Worm (Caenorhabditis elegans): ENCODE results near the gene F16B12.1.

F16B12.1 gene

DNA sequence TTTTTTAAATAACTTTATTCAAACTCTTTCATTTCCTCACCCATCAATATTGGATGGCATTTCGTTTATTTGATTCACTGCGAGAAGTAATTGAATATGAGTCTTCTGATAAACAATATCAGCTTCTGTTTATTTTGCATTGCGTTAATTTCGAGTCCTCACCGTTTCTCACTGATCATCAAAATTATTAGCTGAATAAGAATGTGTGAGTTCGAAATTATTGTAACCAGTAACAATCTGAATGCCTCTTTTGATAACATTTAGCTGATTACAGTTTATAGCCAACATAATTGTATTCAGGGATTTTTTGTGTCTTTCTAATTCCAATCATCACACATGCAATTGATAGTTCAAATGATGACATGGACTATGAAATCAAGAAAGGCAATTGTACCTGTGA lies at the start of gene F16B12.1:
F16B12.1 (plus strand) TSS at position 301 of the 400 bp plus-strand sequence.
- TF ChIP-seq dao-5 (tag; optimal IDR thresholded peaks at IDR 0.05): no peak
- no peak for TF ChIP-seq him-1 (tag; optimal IDR thresholded peaks at IDR 0.05)
- no peak for TF ChIP-seq W03F9.2 (tag; optimal IDR thresholded peaks at IDR 0.05)

DNA sequence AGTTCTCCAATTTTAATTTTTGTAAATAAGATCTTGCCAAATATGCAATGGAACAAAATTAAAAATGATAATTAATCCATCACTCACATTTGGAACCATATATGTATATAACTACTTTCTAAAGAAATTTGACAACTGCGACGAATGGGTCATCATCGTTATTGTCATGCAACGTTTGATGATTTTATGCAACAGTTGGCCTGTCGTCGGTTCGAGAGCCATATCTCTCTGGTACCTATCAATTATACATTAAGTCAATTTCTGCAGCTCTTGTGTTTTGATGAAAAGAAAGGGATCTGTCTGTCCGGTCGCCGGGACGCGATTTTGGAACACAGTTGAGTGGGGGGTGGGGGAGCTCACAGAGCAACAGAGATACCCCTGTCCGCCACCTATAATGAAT lies 46.0 kb upstream of the F16B12.1 start:
- TF ChIP-seq dao-5 (tag; optimal IDR thresholded peaks at IDR 0.05) (no peak), him-1 (tag; optimal IDR thresholded peaks at IDR 0.05) (no peak), W03F9.2 (tag; optimal IDR thresholded peaks at IDR 0.05) (no peak)

DNA sequence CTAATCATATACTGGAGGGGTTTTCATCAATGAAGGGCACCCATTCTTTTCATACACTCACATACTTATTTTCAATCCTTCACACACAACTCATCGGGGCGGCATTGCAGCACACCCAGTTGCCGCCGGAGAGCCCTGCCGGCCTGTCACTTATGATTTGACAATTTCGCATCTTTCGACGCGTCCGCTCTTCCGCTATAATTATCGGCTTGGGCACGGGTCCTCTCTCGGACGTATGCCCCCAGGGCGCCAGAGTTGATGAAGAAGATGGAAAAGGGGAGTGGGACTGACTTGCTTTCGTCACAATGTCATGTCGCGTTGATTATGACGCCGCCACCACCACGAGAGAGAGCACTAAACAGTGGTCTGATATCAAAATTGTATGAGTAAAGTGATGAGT lies 40.9 kb upstream of the F16B12.1 start:
- TF ChIP-seq him-1 (tag; optimal IDR thresholded peaks at IDR 0.05) (no peak), dao-5 (tag; optimal IDR thresholded peaks at IDR 0.05) (no peak), W03F9.2 (tag; optimal IDR thresholded peaks at IDR 0.05) (no peak)

DNA sequence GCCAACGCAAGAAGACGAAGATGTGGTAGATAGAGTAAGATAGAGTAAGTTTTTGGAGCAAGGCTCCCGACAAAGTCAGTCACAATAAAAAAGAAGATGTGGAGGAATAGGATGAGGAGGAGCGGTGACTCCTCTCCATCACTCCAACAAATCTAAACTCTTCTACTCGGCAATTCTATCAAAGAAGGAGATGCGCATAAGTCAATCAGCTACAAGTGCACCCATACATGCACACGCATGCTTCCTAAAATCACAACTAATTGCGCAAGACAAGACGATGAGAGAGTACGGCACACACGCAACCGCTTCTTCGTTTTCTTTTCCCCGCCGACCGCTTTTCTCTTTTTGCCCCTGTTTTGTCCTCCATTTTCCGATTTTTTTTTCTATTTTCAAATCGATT lies 37.7 kb upstream of the F16B12.1 start:
- TF ChIP-seq dao-5 (tag; optimal IDR thresholded peaks at IDR 0.05): no peak
- TF ChIP-seq him-1 (tag; optimal IDR thresholded peaks at IDR 0.05): no peak
- no peak for TF ChIP-seq W03F9.2 (tag; optimal IDR thresholded peaks at IDR 0.05)

DNA sequence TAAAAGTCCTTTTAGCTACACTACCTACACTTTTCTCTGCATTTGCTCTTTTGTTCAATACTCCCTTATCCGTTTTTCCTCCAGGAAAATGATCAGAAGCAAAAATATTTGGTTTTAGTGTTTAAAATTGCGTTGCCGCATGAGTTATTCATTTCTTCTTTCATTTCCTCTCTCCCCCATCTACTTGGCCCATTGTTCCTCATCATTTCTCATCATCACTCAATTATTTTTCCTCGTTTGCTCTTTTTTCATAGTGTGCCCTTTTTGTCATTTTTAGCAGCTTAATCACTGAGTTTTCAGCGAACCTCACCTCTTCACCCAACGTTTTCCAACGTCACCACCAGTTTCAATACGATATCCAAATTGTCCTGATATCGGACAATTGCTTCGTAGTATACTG lies 36.1 kb upstream of the F16B12.1 start, which contains the start of gene dyc-1:
dyc-1 (plus strand) TSS at position 301 of the 400 bp plus-strand sequence.
- TF ChIP-seq W03F9.2 (tag; optimal IDR thresholded peaks at IDR 0.05) (no peak), him-1 (tag; optimal IDR thresholded peaks at IDR 0.05) (no peak), dao-5 (tag; optimal IDR thresholded peaks at IDR 0.05) (no peak)

DNA sequence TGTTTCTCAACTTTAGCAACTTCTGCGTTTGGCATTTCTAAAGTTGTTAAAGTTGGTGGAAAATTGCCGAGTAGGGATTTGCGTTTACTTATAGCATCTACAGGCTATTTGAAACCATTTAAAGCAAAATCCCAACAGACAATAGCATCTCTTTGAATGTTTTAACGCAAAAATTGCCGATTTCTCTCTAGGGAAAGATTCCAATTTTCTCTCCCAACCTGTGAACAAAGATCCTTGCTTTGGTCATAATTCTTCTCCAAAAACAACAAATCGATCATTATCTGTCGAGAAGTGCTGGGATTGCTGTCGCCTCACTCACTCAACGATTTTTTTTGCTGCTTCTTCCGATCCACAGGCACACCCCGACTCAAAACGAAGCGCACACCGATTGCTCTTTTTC lies 31.6 kb upstream of the F16B12.1 start:
- TF ChIP-seq him-1 (tag; optimal IDR thresholded peaks at IDR 0.05): no peak
- no peak for TF ChIP-seq dao-5 (tag; optimal IDR thresholded peaks at IDR 0.05)
- no peak for TF ChIP-seq W03F9.2 (tag; optimal IDR thresholded peaks at IDR 0.05)

DNA sequence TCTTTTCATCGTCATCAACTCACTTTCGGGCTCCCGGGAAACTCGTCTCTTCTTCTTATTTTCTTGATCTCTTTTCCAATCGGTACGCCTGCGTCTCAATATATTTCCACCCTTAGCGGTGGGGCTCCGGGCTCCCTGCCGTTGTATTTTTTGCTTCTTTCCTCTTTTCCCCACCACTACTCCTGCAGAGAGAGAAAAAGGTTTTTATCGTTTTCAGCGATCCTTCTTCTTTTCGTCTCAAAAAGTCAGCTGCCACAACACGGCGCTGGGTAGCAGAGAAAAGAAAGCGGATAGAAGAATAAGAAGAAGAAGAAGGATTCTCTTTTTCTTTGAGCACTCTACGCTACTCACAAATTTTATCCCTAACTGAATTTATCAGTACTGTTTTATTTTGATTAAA lies 30.5 kb upstream of the F16B12.1 start:
- no peak for TF ChIP-seq W03F9.2 (tag; optimal IDR thresholded peaks at IDR 0.05)
- no peak for TF ChIP-seq dao-5 (tag; optimal IDR thresholded peaks at IDR 0.05)
- no peak for TF ChIP-seq him-1 (tag; optimal IDR thresholded peaks at IDR 0.05)

DNA sequence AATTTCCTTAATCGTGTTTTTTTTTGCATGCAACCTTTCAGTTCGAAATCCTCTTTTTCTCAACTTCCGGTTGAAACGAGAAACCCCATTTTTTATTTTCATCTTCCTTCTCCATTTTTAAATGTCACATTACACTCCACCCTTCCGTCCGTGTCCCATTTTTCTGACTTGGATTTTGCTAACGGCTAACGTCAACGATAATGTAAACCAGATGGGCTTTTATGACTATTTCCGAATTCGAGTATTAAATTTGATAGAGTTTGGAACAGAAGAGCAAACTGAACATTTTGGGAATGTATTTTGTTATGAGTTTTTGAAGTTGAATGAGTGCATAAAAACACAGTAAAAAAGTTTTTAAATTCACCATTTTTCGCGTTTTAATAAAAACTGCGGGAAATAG lies 29.6 kb upstream of the F16B12.1 start:
- TF ChIP-seq dao-5 (tag; optimal IDR thresholded peaks at IDR 0.05): no peak
- TF ChIP-seq him-1 (tag; optimal IDR thresholded peaks at IDR 0.05): no peak
- TF ChIP-seq W03F9.2 (tag; optimal IDR thresholded peaks at IDR 0.05): no peak

DNA sequence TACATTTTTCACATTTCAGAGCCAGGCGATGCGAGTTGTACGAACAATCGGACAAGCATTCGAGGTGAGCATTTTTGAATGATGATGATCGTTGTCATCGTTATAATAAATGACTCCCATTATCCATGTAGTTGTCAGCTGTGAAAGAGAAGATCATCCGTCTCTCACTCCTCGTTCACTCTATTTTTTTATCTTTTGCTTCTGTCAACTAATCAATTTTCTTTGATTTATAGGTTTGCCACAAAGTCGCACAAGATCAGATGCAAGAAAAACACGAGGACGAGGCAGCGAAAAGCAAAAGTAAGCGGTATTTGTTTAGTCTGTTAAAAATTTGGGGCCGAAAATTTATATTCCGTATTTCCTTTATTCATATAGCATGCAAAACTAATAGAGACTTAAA lies 28.8 kb upstream of the F16B12.1 start:
- no peak for TF ChIP-seq him-1 (tag; optimal IDR thresholded peaks at IDR 0.05)
- no peak for TF ChIP-seq W03F9.2 (tag; optimal IDR thresholded peaks at IDR 0.05)
- no peak for TF ChIP-seq dao-5 (tag; optimal IDR thresholded peaks at IDR 0.05)

DNA sequence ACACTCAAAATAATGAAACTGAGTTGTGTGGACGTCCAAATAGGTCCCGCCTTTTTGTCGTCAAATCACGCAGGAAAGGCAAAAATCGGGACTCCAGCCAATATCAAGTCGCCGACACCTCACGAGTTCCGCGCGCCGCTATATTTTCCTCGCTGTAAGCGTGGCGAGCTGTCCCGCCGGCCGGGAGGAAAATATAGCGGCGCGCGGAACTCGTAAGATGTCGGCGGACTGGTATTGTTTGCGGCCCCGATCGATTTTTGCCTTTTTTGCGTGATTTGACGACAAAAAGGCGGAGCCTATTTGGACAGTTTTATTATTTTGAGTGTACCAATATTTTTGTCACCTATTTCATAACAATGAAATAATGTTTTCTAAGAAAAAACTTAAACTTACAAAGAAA lies 22.5 kb upstream of the F16B12.1 start:
- TF ChIP-seq him-1 (tag; optimal IDR thresholded peaks at IDR 0.05): no peak
- TF ChIP-seq W03F9.2 (tag; optimal IDR thresholded peaks at IDR 0.05): no peak
- no peak for TF ChIP-seq dao-5 (tag; optimal IDR thresholded peaks at IDR 0.05)

DNA sequence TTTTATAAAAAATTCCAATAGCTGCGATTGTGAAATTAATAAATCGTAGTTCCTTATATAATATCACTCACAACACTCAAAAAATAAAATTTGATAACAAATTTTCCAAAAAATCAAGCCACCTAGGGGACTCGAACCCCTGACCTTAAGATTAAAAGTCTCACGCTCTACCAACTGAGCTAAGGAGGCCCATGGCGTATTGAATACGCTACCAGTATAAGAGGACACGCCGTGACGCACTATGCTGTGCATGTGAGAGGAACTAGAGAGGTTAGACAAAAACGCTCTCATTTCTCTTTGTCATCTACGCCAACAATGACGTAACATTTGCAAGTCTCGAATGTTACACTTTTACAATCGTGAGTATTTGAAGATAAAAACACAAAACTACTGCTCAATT lies 21.5 kb upstream of the F16B12.1 start:
- TF ChIP-seq him-1 (tag; optimal IDR thresholded peaks at IDR 0.05): peak; percentile 97
- peak; percentile 90 for TF ChIP-seq dao-5 (tag; optimal IDR thresholded peaks at IDR 0.05)
- peak; percentile 58 for TF ChIP-seq W03F9.2 (tag; optimal IDR thresholded peaks at IDR 0.05)

DNA sequence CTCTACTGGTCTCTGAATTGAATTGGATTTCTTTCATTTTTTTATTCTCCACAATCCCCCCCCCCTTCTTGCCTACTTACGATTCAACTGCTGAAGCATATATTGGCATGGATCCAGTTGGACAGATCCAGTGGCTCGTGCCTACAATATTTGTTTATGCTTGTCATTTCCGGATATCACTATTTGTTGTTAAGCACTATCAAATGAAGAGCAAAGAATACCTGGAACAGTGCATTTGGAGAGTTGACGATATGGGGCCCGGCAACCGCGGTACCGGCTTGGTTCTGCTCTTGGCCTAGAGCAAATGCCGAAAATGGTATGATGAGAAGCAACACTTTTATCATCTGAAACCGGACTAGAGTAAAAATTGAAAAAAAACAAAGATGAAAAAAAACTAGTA lies 17.7 kb upstream of the F16B12.1 start, which contains the start of gene lgc-21:
lgc-21 (minus strand) TSS at position 344 of the 400 bp plus-strand sequence.
- no peak for TF ChIP-seq dao-5 (tag; optimal IDR thresholded peaks at IDR 0.05)
- no peak for TF ChIP-seq him-1 (tag; optimal IDR thresholded peaks at IDR 0.05)
- TF ChIP-seq W03F9.2 (tag; optimal IDR thresholded peaks at IDR 0.05): no peak

DNA sequence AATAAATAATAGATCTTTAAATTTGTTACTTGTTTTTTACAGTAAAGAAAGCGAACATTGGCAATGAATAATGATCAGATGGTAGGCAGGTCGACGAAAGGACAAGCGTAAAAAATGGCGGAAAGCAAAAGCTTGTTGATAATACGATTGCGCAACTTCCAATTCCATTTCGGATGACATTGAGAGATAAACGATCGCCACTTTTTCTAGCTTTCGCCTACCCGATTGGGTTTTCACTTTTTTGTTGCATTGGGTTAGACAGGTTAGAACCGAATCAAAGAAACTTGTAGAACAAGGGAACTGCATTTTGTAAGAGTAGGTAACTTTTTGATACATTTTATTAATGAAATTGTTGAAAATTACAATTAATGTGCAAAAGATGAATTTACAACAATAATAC lies 15.8 kb upstream of the F16B12.1 start:
- no peak for TF ChIP-seq W03F9.2 (tag; optimal IDR thresholded peaks at IDR 0.05)
- TF ChIP-seq him-1 (tag; optimal IDR thresholded peaks at IDR 0.05): no peak
- no peak for TF ChIP-seq dao-5 (tag; optimal IDR thresholded peaks at IDR 0.05)

DNA sequence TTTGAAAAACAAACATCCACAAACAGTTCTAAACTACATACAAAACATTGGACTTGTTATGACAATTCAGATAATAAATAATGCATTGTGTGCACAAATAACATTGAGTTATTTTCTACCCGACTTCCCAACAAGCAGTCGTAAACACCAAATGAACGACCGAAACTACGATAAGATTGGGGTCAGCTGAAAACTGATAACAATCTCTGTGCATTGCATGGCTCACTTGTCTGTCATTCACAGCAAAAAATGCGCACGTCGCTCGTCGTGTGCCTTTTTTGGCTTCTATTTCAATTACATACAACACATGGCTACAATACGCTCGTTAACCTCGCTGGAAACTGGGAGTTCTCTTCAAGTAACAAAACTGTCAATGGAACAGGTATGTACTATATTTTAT lies 14.4 kb upstream of the F16B12.1 start, which contains the start of gene C33G3.4:
C33G3.4 (plus strand) TSS at position 213 of the 400 bp plus-strand sequence.
- TF ChIP-seq W03F9.2 (tag; optimal IDR thresholded peaks at IDR 0.05) (peak; percentile 18), dao-5 (tag; optimal IDR thresholded peaks at IDR 0.05) (no peak)

DNA sequence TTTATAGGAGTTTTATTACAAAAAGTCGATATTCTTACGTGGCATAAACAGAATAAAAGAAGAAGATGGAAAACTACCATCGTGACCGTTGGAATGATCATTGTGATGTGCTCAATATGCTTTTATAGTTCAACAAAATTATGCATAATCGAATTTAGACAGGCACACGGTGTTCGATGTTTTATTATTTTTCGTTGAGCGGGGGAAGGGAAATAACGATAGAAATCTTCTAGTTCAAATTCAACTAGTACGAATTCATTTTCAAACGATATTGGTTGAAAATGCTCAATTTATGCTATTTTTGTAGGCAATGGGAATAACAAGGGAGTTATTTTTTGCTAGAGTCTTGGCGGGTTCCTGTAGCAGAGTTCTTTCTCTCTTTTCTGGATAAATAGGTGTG lies 6.7 kb upstream of the F16B12.1 start, which contains the start of gene C33G3.5:
C33G3.5 (minus strand) TSS at position 101 of the 400 bp plus-strand sequence.
- no peak for TF ChIP-seq dao-5 (tag; optimal IDR thresholded peaks at IDR 0.05)
